Worm (Caenorhabditis elegans) whole organism, L1 larva: ENCODE data around the gene cbp-1.
A peak's percentile ranks its signal among the peaks of the same experiment; 100 is the strongest.

Experiments
- C04F5.9 ChIP-seq: sonication (generic microtip); optimal IDR thresholded peaks from 2 replicates; lab custom pipeline; 2016; ENCODE audit warnings: missing genetic modification characterization, missing compliant biosample characterization
- C34B4.2 ChIP-seq: sonication (generic microtip); optimal IDR thresholded peaks from 2 replicates; lab custom pipeline; 2017; ENCODE audit warnings: mild to moderate bottlenecking, missing genetic modification characterization, missing compliant biosample characterization
- alr-1 ChIP-seq: fragments of 200-800 bp; sonication (Bioruptor generic); optimal IDR thresholded peaks from 2 replicates; lab custom pipeline; 2018; ENCODE audit warnings: borderline replicate concordance, mild to moderate bottlenecking, missing genetic modification characterization, missing compliant biosample characterization
- aly-2 ChIP-seq: fragments of 150-350 bp; optimal IDR thresholded peaks from 2 replicates; lab custom pipeline; 2014; ENCODE audit warnings: missing biosample characterization, missing genetic modification characterization
- ceh-8 ChIP-seq: fragments of 200-800 bp; sonication (Bioruptor generic); optimal IDR thresholded peaks from 2 replicates; lab custom pipeline; 2018; ENCODE audit warnings: mild to moderate bottlenecking, missing genetic modification characterization, moderate library complexity, missing compliant biosample characterization
- dsc-1 ChIP-seq: sonication (generic microtip); optimal IDR thresholded peaks from 2 replicates; lab custom pipeline; 2016; ENCODE audit warnings: mild to moderate bottlenecking, missing genetic modification characterization, missing compliant biosample characterization
- efl-1 ChIP-seq, 4 experiments: fragments of 150-350 bp; optimal IDR thresholded peaks in 3 of 4; peaks in 1 of 4; 1 replicate in 1 of 4; 2 replicates in 3 of 4; lab custom pipeline; 2014; ENCODE audit warnings: missing biosample characterization in 2 of 4, missing genetic modification characterization in 2 of 4, missing genetic modification reagents in 2 of 4
- efl-3 ChIP-seq: fragments of 200-800 bp; sonication (Bioruptor generic); optimal IDR thresholded peaks from 2 replicates; lab custom pipeline; 2018; ENCODE audit warnings: mild to moderate bottlenecking, missing genetic modification characterization, missing compliant biosample characterization
- egl-27 ChIP-seq, 2 experiments: fragments of 150-350 bp in 1 of 2; sonication (generic microtip); optimal IDR thresholded peaks; 3 replicates each; lab custom pipeline; 2017 to 2018; ENCODE audit warnings: missing biosample characterization in 2 of 2, missing genetic modification characterization in 2 of 2, missing genetic modification reagents in 2 of 2
- elt-2 ChIP-seq: sonication (generic microtip); optimal IDR thresholded peaks from 2 replicates; lab custom pipeline; 2016; ENCODE audit warnings: missing genetic modification characterization, mild to moderate bottlenecking, inconsistent platforms, missing compliant biosample characterization, missing genetic modification reagents
- ets-5 ChIP-seq: fragments of 200-800 bp; sonication (Bioruptor generic); IDR thresholded peaks from 2 replicates; pipeline ENCODE4 v1.3.6; 2022; ENCODE audit warnings: missing genetic modification characterization, missing compliant biosample characterization
- fkh-4 ChIP-seq: sonication (generic microtip); optimal IDR thresholded peaks from 2 replicates; lab custom pipeline; 2016; ENCODE audit warnings: missing compliant biosample characterization, missing genetic modification characterization, borderline replicate concordance
- fkh-8 ChIP-seq: sonication (generic microtip); optimal IDR thresholded peaks from 2 replicates; lab custom pipeline; 2016; ENCODE audit warnings: mild to moderate bottlenecking, missing genetic modification characterization, missing compliant biosample characterization
- irx-1 ChIP-seq: sonication (generic microtip); optimal IDR thresholded peaks from 2 replicates; lab custom pipeline; 2016; ENCODE audit warnings: missing genetic modification characterization, missing compliant biosample characterization
- lin-14 ChIP-seq: fragments of 200-800 bp; sonication (Bioruptor generic); optimal IDR thresholded peaks from 2 replicates; lab custom pipeline; 2018; ENCODE audit warnings: mild to moderate bottlenecking, missing genetic modification characterization, moderate library complexity, missing compliant biosample characterization
- lin-35 ChIP-seq, 2 experiments: fragments of 150-350 bp; optimal IDR thresholded peaks; 2 replicates each; lab custom pipeline; 2014; ENCODE audit warnings: missing biosample characterization in 2 of 2, missing genetic modification characterization in 2 of 2, missing genetic modification reagents in 2 of 2
- lin-39 ChIP-seq: fragments of 150-350 bp; optimal IDR thresholded peaks from 2 replicates; lab custom pipeline; 2014; ENCODE audit warnings: missing biosample characterization, missing genetic modification reagents, missing genetic modification characterization
- lir-3 ChIP-seq: sonication (generic microtip); optimal IDR thresholded peaks from 2 replicates; lab custom pipeline; 2016; ENCODE audit warnings: mild to moderate bottlenecking, missing genetic modification characterization, moderate library complexity, missing compliant biosample characterization; ENCODE audit not compliant: poor library complexity
- lsy-2 ChIP-seq, 2 experiments: fragments of 150-350 bp; optimal IDR thresholded peaks; 2 replicates each; lab custom pipeline; 2014; ENCODE audit warnings: missing biosample characterization in 2 of 2, missing genetic modification characterization in 2 of 2
- mab-9 ChIP-seq: fragments of 200-800 bp; sonication (Bioruptor generic); IDR thresholded peaks from 2 replicates; pipeline ENCODE4 v1.3.6; 2022; ENCODE audit warnings: missing genetic modification reagents, missing genetic modification characterization, missing compliant biosample characterization
- mdl-1 ChIP-seq, 2 experiments: fragments of 150-350 bp; optimal IDR thresholded peaks; 2 replicates each; lab custom pipeline; 2014 to 2017; ENCODE audit warnings: missing biosample characterization in 2 of 2, missing genetic modification characterization in 2 of 2, inconsistent platforms in 1 of 2
- mep-1 ChIP-seq: fragments of 150-350 bp; optimal IDR thresholded peaks from 2 replicates; lab custom pipeline; 2014; ENCODE audit warnings: missing biosample characterization, missing genetic modification characterization
- nhr-20 ChIP-seq: sonication (generic microtip); optimal IDR thresholded peaks from 2 replicates; lab custom pipeline; 2016; ENCODE audit warnings: mild to moderate bottlenecking, missing genetic modification characterization, missing compliant biosample characterization
- nhr-237 ChIP-seq: fragments of 150-350 bp; optimal IDR thresholded peaks from 2 replicates; lab custom pipeline; 2014; ENCODE audit warnings: missing biosample characterization, missing genetic modification characterization
- nhr-28 ChIP-seq: fragments of 150-350 bp; optimal IDR thresholded peaks from 2 replicates; lab custom pipeline; 2014; ENCODE audit warnings: missing biosample characterization, missing genetic modification characterization
- nhr-71 ChIP-seq: sonication (generic microtip); optimal IDR thresholded peaks from 2 replicates; lab custom pipeline; 2016; ENCODE audit warnings: mild to moderate bottlenecking, missing genetic modification characterization, moderate library complexity, missing compliant biosample characterization
- pqm-1 ChIP-seq: sonication (generic microtip); optimal IDR thresholded peaks from 3 replicates; lab custom pipeline; 2017; ENCODE audit warnings: missing biosample characterization, missing genetic modification characterization
- rnt-1 ChIP-seq: sonication (generic microtip); optimal IDR thresholded peaks from 2 replicates; lab custom pipeline; 2016; ENCODE audit warnings: mild to moderate bottlenecking, missing genetic modification characterization, moderate library complexity, missing compliant biosample characterization
- snpc-4 ChIP-seq: fragments of 150-350 bp; optimal IDR thresholded peaks from 2 replicates; lab custom pipeline; 2014; ENCODE audit warnings: missing biosample characterization, missing genetic modification characterization
- tbx-2 ChIP-seq: sonication (generic microtip); optimal IDR thresholded peaks from 2 replicates; lab custom pipeline; 2016; ENCODE audit warnings: missing genetic modification characterization, missing compliant biosample characterization
- tlp-1 ChIP-seq: fragments of 150-350 bp; optimal IDR thresholded peaks from 2 replicates; lab custom pipeline; 2014; ENCODE audit warnings: missing biosample characterization, missing genetic modification characterization
- unc-130 ChIP-seq: fragments of 150-350 bp; optimal IDR thresholded peaks from 2 replicates; lab custom pipeline; 2017; ENCODE audit warnings: missing biosample characterization, missing genetic modification characterization, inconsistent platforms
- unc-62 ChIP-seq: fragments of 150-350 bp; optimal IDR thresholded peaks from 2 replicates; lab custom pipeline; 2014; ENCODE audit warnings: missing biosample characterization, missing genetic modification reagents, missing genetic modification characterization

cbp-1 gene

ce11 chrIII:9720191-9720590 is 46.1 kb upstream of the cbp-1 start, which contains the start of gene ncx-7:
ncx-7 (minus strand) TSS chrIII:9720291.
- peak; percentile 39 for TF ChIP-seq elt-2
- no peak for TF ChIP-seq aly-2

ce11 chrIII:9721991-9722390 is 44.3 kb upstream of the cbp-1 start:
- TF ChIP-seq pqm-1 (peak; percentile 44), irx-1 (tag; lab: Kevin White, UChicago) (no peak), C04F5.9 (no peak), nhr-28 (tag; lab: Kevin White, UChicago) (no peak), lsy-2 (tag; optimal IDR thresholded peaks at IDR 0.05; lab: Kevin White, UChicago) (no peak), elt-2 (peak; percentile 91), rnt-1 (tag; lab: Kevin White, UChicago) (no peak), mep-1 (no peak), lir-3 (tag; lab: Kevin White, UChicago) (no peak), dsc-1 (tag; lab: Kevin White, UChicago) (no peak), nhr-20 (tag; lab: Kevin White, UChicago) (peak; percentile 5), lin-14 (GFP tag; lab: Kevin White, UChicago) (no peak), unc-130 (tag; lab: Kevin White, UChicago) (no peak), tlp-1 (tag; lab: Kevin White, UChicago) (peak; percentile 59), lin-35 (GFP tag; optimal IDR thresholded peaks at IDR 0.05; lab: Kevin White, UChicago) (peak in 1 of 2 experiments; percentile 26), nhr-71 (tag; lab: Kevin White, UChicago) (peak; percentile 8)

ce11 chrIII:9725114-9725513 is 41.2 kb upstream of the cbp-1 start, which contains the start of gene clec-162:
clec-162 (minus strand) TSS chrIII:9725214.
- TF ChIP-seq egl-27 (tag; optimal IDR thresholded peaks at IDR 0.05; lab: Kevin White, UChicago) (no peak), ceh-8 (no peak), pqm-1 (no peak), mdl-1 (tag; optimal IDR thresholded peaks at IDR 0.05; lab: Kevin White, UChicago) (no peak), snpc-4 (no peak), lin-14 (GFP tag; lab: Kevin White, UChicago) (no peak), fkh-8 (tag; lab: Kevin White, UChicago) (no peak), alr-1 (tag; lab: Kevin White, UChicago) (no peak), ets-5 (GFP tag; lab: Robert Waterston, UW) (no peak), nhr-28 (tag; lab: Kevin White, UChicago) (no peak), fkh-4 (tag; lab: Kevin White, UChicago) (no peak), tlp-1 (tag; lab: Kevin White, UChicago) (no peak)

- TF ChIP-seq nhr-28 (tag; lab: Kevin White, UChicago) (no peak), lin-39 (no peak), dsc-1 (tag; lab: Kevin White, UChicago) (peak; percentile 3), nhr-237 (no peak), unc-62 (GFP tag; lab: Kevin White, UChicago) (no peak)
Measured at ce11 chrIII:9727439-9727838, 38.9 kb upstream of the cbp-1 start, which contains the start of gene C07A9.12. C07A9.12 (minus strand) TSS chrIII:9727539.

ce11 chrIII:9730407-9730806 is 35.9 kb upstream of the cbp-1 start:
- TF ChIP-seq tbx-2 (no peak), efl-1 (optimal IDR thresholded peaks at IDR 0.05; lab: Kevin White, UChicago) (no peak), efl-1 (GFP tag; optimal IDR thresholded peaks at IDR 0.05 in 1 of 2; lab: Kevin White, UChicago) (peak in 1 of 2 experiments; percentile 42), efl-3 (GFP tag; lab: Kevin White, UChicago) (no peak), dsc-1 (tag; lab: Kevin White, UChicago) (peak; percentile 53), mab-9 (no peak), C34B4.2 (tag; lab: Kevin White, UChicago) (no peak)
